Worm (Caenorhabditis elegans): Measurements from ENCODE around the gene tag-278.

tag-278 gene

DNA sequence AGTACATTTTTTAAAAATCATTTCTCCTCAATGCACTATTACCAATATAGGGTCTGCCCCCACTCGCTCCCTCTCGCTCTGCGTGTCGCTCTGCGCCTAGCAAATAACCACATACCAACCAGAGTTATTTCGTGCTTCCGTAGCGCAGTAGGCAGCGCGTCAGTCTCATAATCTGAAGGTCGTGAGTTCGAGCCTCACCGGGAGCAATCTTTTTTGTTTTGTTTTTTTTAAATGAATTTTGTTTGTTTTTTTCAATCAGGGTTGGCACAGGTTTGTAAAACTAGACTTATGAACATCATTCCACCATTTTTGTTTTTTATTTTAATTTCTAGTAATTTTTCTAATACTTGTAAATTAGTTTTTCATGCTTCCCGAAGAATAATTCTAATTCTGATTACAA lies 8.6 kb upstream of the tag-278 start (continued):
- TF ChIP-seq nhr-85 (tag) (peak; percentile 62), jun-1 (tag; optimal IDR thresholded peaks at IDR 0.05) (peak; percentile 6), tbx-2 (tag; optimal IDR thresholded peaks at IDR 0.05) (peak; percentile 65), pqm-1 (tag; optimal IDR thresholded peaks at IDR 0.05) (no peak), nhr-19 (GFP tag; conservative IDR thresholded peaks at IDR 0.05) (peak; percentile 79), lin-14 (GFP tag; optimal IDR thresholded peaks at IDR 0.05) (peak; percentile 72), fos-1 (tag; optimal IDR thresholded peaks at IDR 0.05) (peak; percentile 11), lin-35 (GFP tag; optimal IDR thresholded peaks at IDR 0.05) (peak in 1 of 2 experiments; percentile 74), zip-4 (GFP tag; optimal IDR thresholded peaks at IDR 0.05) (peak; percentile 35), unc-62 (GFP tag; optimal IDR thresholded peaks at IDR 0.05) (no peak), dpl-1 (GFP tag; optimal IDR thresholded peaks at IDR 0.05) (peak in 1 of 3 experiments; percentile 23), ets-5 (GFP tag; IDR thresholded peaks at IDR 0.05) (no peak), unc-86 (tag; optimal IDR thresholded peaks at IDR 0.05) (peak; percentile 56), elt-2 (tag; optimal IDR thresholded peaks at IDR 0.05) (peak; percentile 17), egl-27 (tag; optimal IDR thresholded peaks at IDR 0.05) (no peak), F16B12.6 (tag; optimal IDR thresholded peaks at IDR 0.05) (no peak), fkh-10 (GFP tag; optimal IDR thresholded peaks at IDR 0.05) (peak; percentile 51), lir-3 (tag; optimal IDR thresholded peaks at IDR 0.05; ENCODE audit: poor library complexity) (no peak), sptf-1 (tag; optimal IDR thresholded peaks at IDR 0.05) (no peak), isw-1 (GFP tag; IDR thresholded peaks at IDR 0.05) (no peak), hpl-2 (GFP tag; optimal IDR thresholded peaks at IDR 0.05) (no peak), nhr-28 (tag; optimal IDR thresholded peaks at IDR 0.05) (no peak), nhr-71 (tag; optimal IDR thresholded peaks at IDR 0.05) (peak; percentile 79), sox-4 (tag; optimal IDR thresholded peaks at IDR 0.05) (peak; percentile 39), ceh-90 (tag; optimal IDR thresholded peaks at IDR 0.05) (no peak), nhr-20 (tag; optimal IDR thresholded peaks at IDR 0.05) (peak; percentile 73), ztf-11 (tag; optimal IDR thresholded peaks at IDR 0.05) (peak in 1 of 2 experiments; percentile 56), hlh-17 (GFP tag; optimal IDR thresholded peaks at IDR 0.05; ENCODE audit: borderline replicate concordance) (no peak), snpc-4 (tag; optimal IDR thresholded peaks at IDR 0.05) (no peak), zag-1 (tag; optimal IDR thresholded peaks at IDR 0.05) (no peak), mdl-1 (tag; optimal IDR thresholded peaks at IDR 0.05) (peak in 1 of 2 experiments; percentile 47), blmp-1 (tag; optimal IDR thresholded peaks at IDR 0.05) (peak; percentile 12), egl-13 (tag; optimal IDR thresholded peaks at IDR 0.05) (peak; percentile 69), elt-3 (tag; optimal IDR thresholded peaks at IDR 0.05) (peak in 2 of 6 experiments; percentile 19 to 36), nhr-84 (tag; optimal IDR thresholded peaks at IDR 0.05) (no peak), nhr-76 (tag; optimal IDR thresholded peaks at IDR 0.05) (no peak), Y116A8C.19 (tag; optimal IDR thresholded peaks at IDR 0.05; ENCODE audit: borderline replicate concordance) (no peak), swsn-7 (tag; optimal IDR thresholded peaks at IDR 0.05) (peak; percentile 75), alr-1 (tag; optimal IDR thresholded peaks at IDR 0.05; ENCODE audit: borderline replicate concordance) (no peak), nhr-90 (tag; optimal IDR thresholded peaks at IDR 0.05; ENCODE audit: poor library complexity) (peak; percentile 77), irx-1 (tag; optimal IDR thresholded peaks at IDR 0.05) (peak; percentile 77), hlh-4 (tag; optimal IDR thresholded peaks at IDR 0.05) (no peak), sup-37 (GFP tag; optimal IDR thresholded peaks at IDR 0.05) (no peak), C04F5.9 (tag; optimal IDR thresholded peaks at IDR 0.05) (no peak), unc-130 (tag; optimal IDR thresholded peaks at IDR 0.05) (no peak), unc-30 (tag; optimal IDR thresholded peaks at IDR 0.05) (no peak), ama-1 (optimal IDR thresholded peaks at IDR 0.05) (no peak), tlp-1 (tag; optimal IDR thresholded peaks at IDR 0.05) (no peak), lin-13 (GFP tag; optimal IDR thresholded peaks at IDR 0.05) (peak; percentile 33), ceh-88 (GFP tag; IDR thresholded peaks at IDR 0.05) (no peak), pax-3 (tag; optimal IDR thresholded peaks at IDR 0.05) (peak; percentile 35), lin-39 (tag; optimal IDR thresholded peaks at IDR 0.05) (peak; percentile 9), nhr-12 (tag; optimal IDR thresholded peaks at IDR 0.05) (no peak)

Measured in whole organism, L1 larva.